Worm (Caenorhabditis elegans) whole organism, midembryonic: ENCODE measurements around the gene B0024.13.

ENCODE experiments used
- T22C8.4 ChIP-seq: fragments of 200-800 bp; sonication (Bioruptor generic); IDR thresholded peaks from 2 replicates; pipeline ENCODE4 v1.3.6; 2022; ENCODE audit warnings: missing genetic modification characterization, missing compliant biosample characterization
- flt-1 ChIP-seq: fragments of 200-800 bp; sonication (Bioruptor generic); IDR thresholded peaks from 2 replicates; pipeline ENCODE4 v1.3.6; 2022; ENCODE audit warnings: missing genetic modification characterization, missing compliant biosample characterization
- klf-2 ChIP-seq: fragments of 200-800 bp; sonication (Bioruptor generic); conservative IDR thresholded peaks from 2 replicates; pipeline ENCODE4 v1.3.6; 2022; ENCODE audit warnings: missing genetic modification reagents, missing genetic modification characterization, missing compliant biosample characterization
- med-1 ChIP-seq: sonication (generic microtip); optimal IDR thresholded peaks from 2 replicates; lab custom pipeline; 2017; ENCODE audit warnings: missing genetic modification characterization, mild to moderate bottlenecking, missing compliant biosample characterization, antibody characterized with exemption, missing genetic modification reagents; ENCODE audit not compliant: insufficient read depth

DNA sequence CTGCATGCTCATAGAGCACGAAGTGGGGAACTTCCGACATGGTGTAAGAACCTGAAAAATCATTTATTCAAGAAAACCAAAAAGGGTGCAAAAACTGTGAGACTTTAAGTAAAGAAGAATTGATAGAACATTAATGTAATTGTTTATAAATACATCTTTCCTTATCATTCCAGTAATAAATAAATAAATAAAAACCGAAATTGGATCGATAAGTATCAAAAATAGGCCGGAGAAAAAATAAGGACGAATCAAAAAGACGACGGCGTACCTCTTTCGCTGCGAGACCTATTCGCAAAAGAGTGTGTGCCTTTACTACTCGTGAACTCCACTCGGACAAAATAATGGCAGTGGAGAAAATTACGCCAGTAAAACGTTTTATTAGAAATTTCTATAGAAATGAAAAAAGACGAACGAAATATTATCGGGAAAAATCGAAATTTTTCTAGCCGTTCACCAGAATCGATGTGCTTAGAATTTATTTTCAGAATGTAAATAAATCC is 32.5 kb downstream of the B0024.13 start, which contains the start of gene nol-56:
- no peak for TF ChIP-seq T22C8.4 (GFP tag; lab: Robert Waterston, UW)
- TF ChIP-seq med-1, result no peak
- no peak for TF ChIP-seq klf-2
- no peak for TF ChIP-seq flt-1 (GFP tag; lab: Robert Waterston, UW)
